Worm (Caenorhabditis elegans) whole organism, L1 larva: ENCODE measurements around the gene pyr-1.

ENCODE experiments used
- C04F5.9 ChIP-seq: sonication (generic microtip); optimal IDR thresholded peaks from 2 replicates; lab custom pipeline; 2016; ENCODE audit warnings: missing genetic modification characterization, missing compliant biosample characterization
- C16A3.4 ChIP-seq: fragments of 150-350 bp; optimal IDR thresholded peaks from 2 replicates; lab custom pipeline; 2014; ENCODE audit warnings: missing biosample characterization, missing genetic modification characterization
- C34B4.2 ChIP-seq: sonication (generic microtip); optimal IDR thresholded peaks from 2 replicates; lab custom pipeline; 2017; ENCODE audit warnings: mild to moderate bottlenecking, missing genetic modification characterization, missing compliant biosample characterization
- F16B12.6 ChIP-seq: fragments of 150-350 bp; optimal IDR thresholded peaks from 2 replicates; lab custom pipeline; 2014; ENCODE audit warnings: missing biosample characterization, missing genetic modification characterization
- ama-1 ChIP-seq: fragments of 150-350 bp; optimal IDR thresholded peaks from 2 replicates; lab custom pipeline; 2014
- ceh-63 ChIP-seq: fragments of 200-800 bp; sonication (Bioruptor generic); optimal IDR thresholded peaks from 2 replicates; lab custom pipeline; 2018; ENCODE audit warnings: mild to moderate bottlenecking, missing genetic modification characterization, missing compliant biosample characterization
- ceh-8 ChIP-seq: fragments of 200-800 bp; sonication (Bioruptor generic); optimal IDR thresholded peaks from 2 replicates; lab custom pipeline; 2018; ENCODE audit warnings: mild to moderate bottlenecking, missing genetic modification characterization, moderate library complexity, missing compliant biosample characterization
- ceh-82 ChIP-seq, 3 experiments: fragments of 150-350 bp in 1 of 3; sonication (generic microtip) in 2 of 3; optimal IDR thresholded peaks; 2 replicates each; lab custom pipeline; 2014 to 2017; ENCODE audit warnings: missing biosample characterization in 3 of 3, missing genetic modification characterization in 3 of 3
- dpl-1 ChIP-seq, 3 experiments: fragments of 150-350 bp in 2 of 3; sonication (generic microtip) in 1 of 3; optimal IDR thresholded peaks; 2 replicates each; lab custom pipeline; 2014 to 2017; ENCODE audit warnings: missing biosample characterization in 3 of 3, missing genetic modification characterization in 3 of 3, missing genetic modification reagents in 3 of 3
- dsc-1 ChIP-seq: sonication (generic microtip); optimal IDR thresholded peaks from 2 replicates; lab custom pipeline; 2016; ENCODE audit warnings: mild to moderate bottlenecking, missing genetic modification characterization, missing compliant biosample characterization
- efl-1 ChIP-seq, 4 experiments: fragments of 150-350 bp; optimal IDR thresholded peaks in 3 of 4; peaks in 1 of 4; 1 replicate in 1 of 4; 2 replicates in 3 of 4; lab custom pipeline; 2014; ENCODE audit warnings: missing biosample characterization in 2 of 4, missing genetic modification characterization in 2 of 4, missing genetic modification reagents in 2 of 4
- fkh-4 ChIP-seq: sonication (generic microtip); optimal IDR thresholded peaks from 2 replicates; lab custom pipeline; 2016; ENCODE audit warnings: missing compliant biosample characterization, missing genetic modification characterization, borderline replicate concordance
- hlh-17 ChIP-seq: fragments of 200-800 bp; sonication (Bioruptor generic); optimal IDR thresholded peaks from 2 replicates; lab custom pipeline; 2018; ENCODE audit warnings: missing genetic modification characterization, mild to moderate bottlenecking, missing compliant biosample characterization, moderate library complexity, borderline replicate concordance
- hlh-4 ChIP-seq: sonication (generic microtip); optimal IDR thresholded peaks from 2 replicates; lab custom pipeline; 2016; ENCODE audit warnings: mild to moderate bottlenecking, missing genetic modification characterization, missing compliant biosample characterization
- lin-15B ChIP-seq: fragments of 150-350 bp; sonication (generic microtip); optimal IDR thresholded peaks from 3 replicates; lab custom pipeline; 2014; ENCODE audit warnings: missing biosample characterization, missing genetic modification characterization
- lin-35 ChIP-seq, 2 experiments: fragments of 150-350 bp; optimal IDR thresholded peaks; 2 replicates each; lab custom pipeline; 2014; ENCODE audit warnings: missing biosample characterization in 2 of 2, missing genetic modification characterization in 2 of 2, missing genetic modification reagents in 2 of 2
- lir-3 ChIP-seq: sonication (generic microtip); optimal IDR thresholded peaks from 2 replicates; lab custom pipeline; 2016; ENCODE audit warnings: mild to moderate bottlenecking, missing genetic modification characterization, moderate library complexity, missing compliant biosample characterization; ENCODE audit not compliant: poor library complexity
- lsy-2 ChIP-seq, 2 experiments: fragments of 150-350 bp; optimal IDR thresholded peaks; 2 replicates each; lab custom pipeline; 2014; ENCODE audit warnings: missing biosample characterization in 2 of 2, missing genetic modification characterization in 2 of 2
- mef-2 ChIP-seq: fragments of 150-350 bp; optimal IDR thresholded peaks from 2 replicates; lab custom pipeline; 2014; ENCODE audit warnings: missing biosample characterization, missing genetic modification characterization
- mep-1 ChIP-seq: fragments of 150-350 bp; optimal IDR thresholded peaks from 2 replicates; lab custom pipeline; 2014; ENCODE audit warnings: missing biosample characterization, missing genetic modification characterization
- nhr-19 ChIP-seq: fragments of 200-800 bp; sonication (Bioruptor generic); conservative IDR thresholded peaks from 2 replicates; pipeline ENCODE4 v1.3.6; 2022; ENCODE audit warnings: missing genetic modification characterization, missing compliant biosample characterization
- nhr-28 ChIP-seq: fragments of 150-350 bp; optimal IDR thresholded peaks from 2 replicates; lab custom pipeline; 2014; ENCODE audit warnings: missing biosample characterization, missing genetic modification characterization
- nhr-71 ChIP-seq: sonication (generic microtip); optimal IDR thresholded peaks from 2 replicates; lab custom pipeline; 2016; ENCODE audit warnings: mild to moderate bottlenecking, missing genetic modification characterization, moderate library complexity, missing compliant biosample characterization
- nhr-76 ChIP-seq: sonication (generic microtip); optimal IDR thresholded peaks from 2 replicates; lab custom pipeline; 2017; ENCODE audit warnings: missing biosample characterization, missing genetic modification characterization
- nhr-90 ChIP-seq: sonication (generic microtip); optimal IDR thresholded peaks from 2 replicates; lab custom pipeline; 2016; ENCODE audit warnings: mild to moderate bottlenecking, missing genetic modification characterization, missing compliant biosample characterization; ENCODE audit not compliant: poor library complexity
- pax-3 ChIP-seq: fragments of 200-800 bp; sonication (Bioruptor generic); optimal IDR thresholded peaks from 2 replicates; lab custom pipeline; 2018; ENCODE audit warnings: mild to moderate bottlenecking, missing genetic modification characterization, moderate library complexity, missing compliant biosample characterization
- pqm-1 ChIP-seq: sonication (generic microtip); optimal IDR thresholded peaks from 3 replicates; lab custom pipeline; 2017; ENCODE audit warnings: missing biosample characterization, missing genetic modification characterization
- skn-1 ChIP-seq: fragments of 150-350 bp; optimal IDR thresholded peaks from 2 replicates; lab custom pipeline; 2014; ENCODE audit warnings: missing biosample characterization, missing genetic modification characterization
- sup-37 ChIP-seq: fragments of 200-800 bp; sonication (Bioruptor generic); optimal IDR thresholded peaks from 2 replicates; lab custom pipeline; 2018; ENCODE audit warnings: mild to moderate bottlenecking, missing genetic modification characterization, missing compliant biosample characterization
- swsn-7 ChIP-seq: sonication (generic microtip); optimal IDR thresholded peaks from 2 replicates; lab custom pipeline; 2016; ENCODE audit warnings: missing genetic modification characterization, missing compliant biosample characterization
- tlp-1 ChIP-seq: fragments of 150-350 bp; optimal IDR thresholded peaks from 2 replicates; lab custom pipeline; 2014; ENCODE audit warnings: missing biosample characterization, missing genetic modification characterization
- unc-130 ChIP-seq: fragments of 150-350 bp; optimal IDR thresholded peaks from 2 replicates; lab custom pipeline; 2017; ENCODE audit warnings: missing biosample characterization, missing genetic modification characterization, inconsistent platforms
- vab-15 ChIP-seq: sonication (generic microtip); optimal IDR thresholded peaks from 2 replicates; lab custom pipeline; 2017; ENCODE audit warnings: missing genotype, mild to moderate bottlenecking, missing genetic modification characterization, missing compliant biosample characterization
- zag-1 ChIP-seq: fragments of 150-350 bp; optimal IDR thresholded peaks from 2 replicates; lab custom pipeline; 2014; ENCODE audit warnings: missing biosample characterization, missing genetic modification characterization
- ztf-11 ChIP-seq, 2 experiments: sonication (generic microtip); optimal IDR thresholded peaks; 2 replicates each; lab custom pipeline; 2016 to 2017; ENCODE audit warnings: missing genetic modification characterization in 2 of 2, missing biosample characterization in 1 of 2, missing compliant biosample characterization in 1 of 2

The pyr-1 gene

ce11 chrII:8698828-8699227 lies 47.9 kb downstream of the pyr-1 start, which contains the start of gene chdh-1:
Gene chdh-1, minus strand, starts transcription at chrII:8698928.
- TF ChIP-seq mef-2 (tag; lab: Kevin White, UChicago) (no peak), C16A3.4 (tag; lab: Kevin White, UChicago) (no peak), lin-35 (GFP tag; optimal IDR thresholded peaks at IDR 0.05; lab: Kevin White, UChicago) (no peak), C34B4.2 (tag; lab: Kevin White, UChicago) (no peak), zag-1 (tag; lab: Kevin White, UChicago) (no peak), nhr-90 (no peak), mep-1 (no peak), ceh-8 (GFP tag; lab: Kevin White, UChicago) (no peak), nhr-71 (tag; lab: Kevin White, UChicago) (no peak), ztf-11 (tag; optimal IDR thresholded peaks at IDR 0.05; lab: Kevin White, UChicago) (no peak), hlh-17 (no peak), dsc-1 (tag; lab: Kevin White, UChicago) (no peak), F16B12.6 (tag; lab: Kevin White, UChicago) (no peak), tlp-1 (tag; lab: Kevin White, UChicago) (no peak), swsn-7 (tag; lab: Kevin White, UChicago) (no peak), sup-37 (GFP tag; lab: Kevin White, UChicago) (no peak), pax-3 (tag; lab: Kevin White, UChicago) (no peak), nhr-28 (tag; lab: Kevin White, UChicago) (no peak), ceh-63 (GFP tag; lab: Kevin White, UChicago) (no peak)

- TF ChIP-seq unc-130 (tag; lab: Kevin White, UChicago) (no peak), lsy-2 (tag; optimal IDR thresholded peaks at IDR 0.05; lab: Kevin White, UChicago) (peak; percentile 67 to 81), fkh-4 (tag; lab: Kevin White, UChicago) (no peak), ama-1 (lab: Kevin White, UChicago) (no peak), nhr-76 (no peak), pqm-1 (tag; lab: Kevin White, UChicago) (no peak), mep-1 (peak; percentile 3), ceh-82 (tag; optimal IDR thresholded peaks at IDR 0.05; lab: Kevin White, UChicago) (no peak), sup-37 (GFP tag; lab: Kevin White, UChicago) (no peak), skn-1 (tag; lab: Kevin White, UChicago) (no peak), F16B12.6 (tag; lab: Kevin White, UChicago) (peak; percentile 63), efl-1 (optimal IDR thresholded peaks at IDR 0.05; lab: Kevin White, UChicago) (peak in 1 of 2 experiments; percentile 6), efl-1 (GFP tag; optimal IDR thresholded peaks at IDR 0.05 in 1 of 2; lab: Kevin White, UChicago) (no peak), dpl-1 (GFP tag; optimal IDR thresholded peaks at IDR 0.05; lab: Kevin White, UChicago) (peak in 1 of 3 experiments; percentile 20)
These were observed 50.1 kb downstream of the pyr-1 start for ce11 chrII:8701059-8701458.

- TF ChIP-seq fkh-4 (tag; lab: Kevin White, UChicago) (no peak), nhr-19 (no peak), hlh-4 (tag; lab: Kevin White, UChicago) (no peak), C16A3.4 (tag; lab: Kevin White, UChicago) (no peak), C04F5.9 (tag; lab: Kevin White, UChicago) (no peak), lin-15B (tag; lab: Kevin White, UChicago) (no peak), lir-3 (no peak), vab-15 (no peak), dpl-1 (GFP tag; optimal IDR thresholded peaks at IDR 0.05; lab: Kevin White, UChicago) (no peak)
- TF ChIP-seq, all 84 proteins: peak for 0
These were observed 50.9 kb downstream of the pyr-1 start, which contains the start of gene sphk-1 for ce11 chrII:8701619-8702350. Gene sphk-1, minus strand, starts transcription at chrII:8701669.
